Worm (Caenorhabditis elegans): ENCODE data around the gene nspb-9.

The nspb-9 gene

ce11 chrII:14598367-14598766 lies 17.7 kb downstream of the nspb-9 start (continued):
- TF ChIP-seq ceh-28 (tag; optimal IDR thresholded peaks at IDR 0.05) (no peak), nhr-41 (GFP tag; IDR thresholded peaks at IDR 0.05) (no peak), dpl-1 (GFP tag; optimal IDR thresholded peaks at IDR 0.05) (peak; percentile 21), Y105C5A.15 (GFP tag; IDR thresholded peaks at IDR 0.05) (no peak), F26F4.8 (GFP tag; conservative IDR thresholded peaks at IDR 0.05) (no peak), hlh-11 (tag; optimal IDR thresholded peaks at IDR 0.05) (peak; percentile 91), aly-2 (tag; optimal IDR thresholded peaks at IDR 0.05) (no peak), unc-62 (GFP tag; optimal IDR thresholded peaks at IDR 0.05 in 1 of 2) (peak in 1 of 2 experiments; percentile 59), unc-62 (tag; optimal IDR thresholded peaks at IDR 0.05) (no peak), ceh-44 (GFP tag; IDR thresholded peaks at IDR 0.05) (no peak), ceh-32 (tag; optimal IDR thresholded peaks at IDR 0.05; ENCODE audit: poor library complexity) (no peak), jun-1 (tag; optimal IDR thresholded peaks at IDR 0.05) (no peak), dmd-9 (GFP tag; IDR thresholded peaks at IDR 0.05) (no peak), unc-130 (GFP tag; optimal IDR thresholded peaks at IDR 0.05) (no peak), daf-8 (GFP tag; IDR thresholded peaks at IDR 0.05) (no peak), aha-1 (tag) (peak; percentile 95), dmd-6 (GFP tag; IDR thresholded peaks at IDR 0.05) (peak; percentile 77), mes-2 (tag; optimal IDR thresholded peaks at IDR 0.05; ENCODE audit: poor library complexity, severe bottlenecking) (peak; percentile 56), lin-38 (GFP tag; IDR thresholded peaks at IDR 0.05) (no peak), D1046.2 (GFP tag; IDR thresholded peaks at IDR 0.05) (no peak), lin-29 (GFP tag; IDR thresholded peaks at IDR 0.05) (no peak), skn-1 (tag; optimal IDR thresholded peaks at IDR 0.05) (no peak), hmg-1.1 (GFP tag; IDR thresholded peaks at IDR 0.05) (peak; percentile 59), nhr-10 (tag; optimal IDR thresholded peaks at IDR 0.05) (peak; percentile 67), snpc-4 (tag; optimal IDR thresholded peaks at IDR 0.05) (no peak), rbr-2 (tag; optimal IDR thresholded peaks at IDR 0.05) (no peak), ctbp-1 (GFP tag; IDR thresholded peaks at IDR 0.05) (no peak), ceh-20 (GFP tag; IDR thresholded peaks at IDR 0.05) (no peak), Y5F2A.4 (GFP tag; optimal IDR thresholded peaks at IDR 0.05) (no peak), zfp-2 (tag; optimal IDR thresholded peaks at IDR 0.05) (no peak), zip-11 (GFP tag; IDR thresholded peaks at IDR 0.05) (no peak), zfp-3 (GFP tag; conservative IDR thresholded peaks at IDR 0.05) (no peak), hif-1 (tag; optimal IDR thresholded peaks at IDR 0.05) (peak; percentile 36 to 76), hlh-30 (tag; optimal IDR thresholded peaks at IDR 0.05; ENCODE audit: insufficient read depth) (peak; percentile 97), ztf-11 (tag; optimal IDR thresholded peaks at IDR 0.05) (no peak), ceh-62 (tag; optimal IDR thresholded peaks at IDR 0.05) (no peak), Y75B8A.6 (GFP tag; IDR thresholded peaks at IDR 0.05) (no peak), nhr-6 (tag; optimal IDR thresholded peaks at IDR 0.05) (peak; percentile 41), nhr-102 (tag; optimal IDR thresholded peaks at IDR 0.05) (peak; percentile 48), vab-7 (GFP tag; IDR thresholded peaks at IDR 0.05) (no peak), lim-7 (GFP tag; IDR thresholded peaks at IDR 0.05) (no peak), T20F7.1 (GFP tag; optimal IDR thresholded peaks at IDR 0.05) (no peak), ztf-7 (tag; optimal IDR thresholded peaks at IDR 0.05) (no peak), nhr-76 (tag; optimal IDR thresholded peaks at IDR 0.05) (no peak), Y48G9A.11 (GFP tag; IDR thresholded peaks at IDR 0.05) (no peak), snpc-1.2 (GFP tag; IDR thresholded peaks at IDR 0.05) (no peak), madf-5 (GFP tag; IDR thresholded peaks at IDR 0.05) (no peak), daf-12 (tag; optimal IDR thresholded peaks at IDR 0.05) (no peak), arid-1 (GFP tag; conservative IDR thresholded peaks at IDR 0.05) (no peak), gei-8 (GFP tag; optimal IDR thresholded peaks at IDR 0.05) (no peak), lin-15B (tag; optimal IDR thresholded peaks at IDR 0.05) (no peak), cey-2 (tag; optimal IDR thresholded peaks at IDR 0.05; ENCODE audit: borderline replicate concordance, insufficient read depth) (no peak), pqm-1 (tag; optimal IDR thresholded peaks at IDR 0.05) (peak; percentile 45)
